Worm (Caenorhabditis elegans) whole organism, L2 larva: ENCODE data around the gene ZK688.4.
A peak's percentile ranks its signal among the peaks of the same experiment; 100 is the strongest.

Experiments used
- ama-1 ChIP-seq: fragments of 150-350 bp; optimal IDR thresholded peaks from 2 replicates; lab custom pipeline; 2018; ENCODE audit warnings: inconsistent platforms
- crh-2 ChIP-seq: sonication (generic microtip); optimal IDR thresholded peaks from 2 replicates; lab custom pipeline; 2017; ENCODE audit warnings: missing biosample characterization, missing genetic modification characterization
- nhr-11 ChIP-seq: fragments of 150-350 bp; optimal IDR thresholded peaks from 2 replicates; lab custom pipeline; 2014; ENCODE audit warnings: missing biosample characterization, missing genetic modification characterization
- sma-9 ChIP-seq, 2 experiments: fragments of 150-350 bp in 1 of 2; sonication (generic microtip) in 1 of 2; optimal IDR thresholded peaks; 2 replicates each; lab custom pipeline; 2014 to 2016; ENCODE audit warnings: missing genetic modification characterization in 2 of 2, mild to moderate bottlenecking in 1 of 2, missing biosample characterization in 1 of 2, missing compliant biosample characterization in 1 of 2, missing genetic modification reagents in 1 of 2, moderate library complexity in 1 of 2

- TF ChIP-seq crh-2 (tag; lab: Kevin White, UChicago), result no peak
- TF ChIP-seq sma-9 (GFP tag; optimal IDR thresholded peaks at IDR 0.05; lab: Kevin White, UChicago), result peak; percentile 9
- no peak for TF ChIP-seq sma-9 (tag; optimal IDR thresholded peaks at IDR 0.05; lab: Kevin White, UChicago)
- TF ChIP-seq nhr-11 (tag; lab: Kevin White, UChicago), result no peak
- no peak for TF ChIP-seq ama-1 (lab: Kevin White, UChicago)
These were observed 46.7 kb upstream of the ZK688.4 start for ce11 chrIII:7848173-7848572.
